Fruit fly (Drosophila melanogaster) whole organism, embryonic: ENCODE measurements around the gene CG33934.
A peak's percentile ranks its signal among the peaks of the same experiment; 100 is the strongest.

Experiments
- Asciz ChIP-seq: fragments of 200-800 bp; sonication (Bioruptor generic); optimal IDR thresholded peaks from 2 replicates; lab custom pipeline; 2017; ENCODE audit warnings: missing biosample characterization, mild to moderate bottlenecking, missing genetic modification characterization, missing genetic modification reagents
- Awh ChIP-seq: fragments of 200-800 bp; sonication (Bioruptor generic); IDR thresholded peaks from 2 replicates; pipeline ENCODE4, ENCODE4 v1.3.6; 2022; ENCODE audit warnings: missing biosample characterization, missing genetic modification characterization
- CG11085 ChIP-seq: fragments of 200-800 bp; sonication (Bioruptor generic); IDR thresholded peaks from 2 replicates; pipeline ENCODE4 v1.3.6; 2022; ENCODE audit warnings: missing biosample characterization, missing genetic modification characterization
- CG12769 ChIP-seq: fragments of 200-800 bp; sonication (Bioruptor generic); optimal IDR thresholded peaks from 2 replicates; lab custom pipeline; 2019; ENCODE audit warnings: missing biosample characterization, mild to moderate bottlenecking, missing genetic modification characterization, moderate library complexity
- CG13287 ChIP-seq: fragments of 200-800 bp; sonication (Bioruptor generic); IDR thresholded peaks from 2 replicates; pipeline ENCODE4 v1.3.6; 2022; ENCODE audit warnings: missing biosample characterization, missing genetic modification characterization; ENCODE audit not compliant: partially characterized antibody
- CG1602 ChIP-seq: fragments of 200-800 bp; sonication (Bioruptor generic); optimal IDR thresholded peaks from 3 replicates; lab custom pipeline; 2016; ENCODE audit warnings: missing biosample characterization, missing genetic modification characterization
- CG16815 ChIP-seq: fragments of 200-800 bp; sonication (Bioruptor generic); optimal IDR thresholded peaks from 3 replicates; lab custom pipeline; 2017; ENCODE audit warnings: missing biosample characterization, mild to moderate bottlenecking, missing genetic modification characterization
- CG17361 ChIP-seq: fragments of 200-800 bp; sonication (Bioruptor generic); IDR thresholded peaks from 3 replicates; pipeline ENCODE4 v1.3.6; 2022; ENCODE audit warnings: missing biosample characterization, missing genetic modification characterization
- CG30403 ChIP-seq: fragments of 200-800 bp; sonication (Bioruptor generic); optimal IDR thresholded peaks from 3 replicates; lab custom pipeline; 2016; ENCODE audit warnings: missing biosample characterization, missing genetic modification characterization
- CG3065 ChIP-seq: fragments of 200-800 bp; sonication (Bioruptor generic); optimal IDR thresholded peaks from 2 replicates; lab custom pipeline; 2016; ENCODE audit warnings: missing biosample characterization, missing genetic modification characterization
- CG34376 ChIP-seq: fragments of 200-800 bp; sonication (Bioruptor generic); optimal IDR thresholded peaks from 2 replicates; lab custom pipeline; 2018; ENCODE audit warnings: missing biosample characterization, mild to moderate bottlenecking, missing genetic modification characterization
- CG6689 ChIP-seq: fragments of 200-800 bp; sonication (Bioruptor generic); IDR thresholded peaks from 2 replicates; pipeline ENCODE4 v1.3.6; 2022; ENCODE audit warnings: missing biosample characterization, missing genetic modification characterization
- CG7357 ChIP-seq: fragments of 200-800 bp; sonication (Bioruptor generic); IDR thresholded peaks from 3 replicates; pipeline ENCODE4 v1.3.6; 2022; ENCODE audit warnings: missing biosample characterization, missing genetic modification characterization
- CoRest ChIP-seq: fragments of 200-800 bp; sonication (Bioruptor generic); optimal IDR thresholded peaks from 3 replicates; lab custom pipeline; 2018; ENCODE audit warnings: missing biosample characterization, mild to moderate bottlenecking, missing genetic modification characterization, moderate library complexity
- D19A ChIP-seq: fragments of 200-800 bp; optimal IDR thresholded peaks from 3 replicates; lab custom pipeline; 2019; ENCODE audit warnings: missing biosample characterization, mild to moderate bottlenecking, missing genetic modification characterization, moderate library complexity
- Dref ChIP-seq: fragments of 200-800 bp; sonication (Bioruptor generic); IDR thresholded peaks from 2 replicates; pipeline ENCODE4 v1.3.6; 2022; ENCODE audit warnings: missing biosample characterization, missing genetic modification characterization
- Ets65A ChIP-seq: fragments of 200-800 bp; sonication (Bioruptor generic); peaks from one replicate; lab custom pipeline; 2016; ENCODE audit warnings: missing biosample characterization, missing genetic modification characterization
- GATAe ChIP-seq: fragments of 200-800 bp; sonication (Bioruptor generic); conservative IDR thresholded peaks from 2 replicates; pipeline ENCODE4 v1.3.6; 2022; ENCODE audit warnings: missing biosample characterization, missing genetic modification characterization
- Hr78 ChIP-seq, 2 experiments: fragments of 200-800 bp in 1 of 2; fragments of >200 bp in 1 of 2; sonication (Bioruptor generic) in 1 of 2; optimal IDR thresholded peaks; 2 replicates each; lab custom pipeline; 2017 to 2019; ENCODE audit warnings: missing biosample characterization in 2 of 2, missing genetic modification characterization in 2 of 2, mild to moderate bottlenecking in 1 of 2, moderate library complexity in 1 of 2
- Jarid2 ChIP-seq: fragments of 200-800 bp; sonication (Bioruptor generic); optimal IDR thresholded peaks from 3 replicates; lab custom pipeline; 2017; ENCODE audit warnings: mild to moderate bottlenecking, missing biosample characterization, missing genetic modification reagents, missing genetic modification characterization
- Kr ChIP-seq: fragments of 200-800 bp; sonication (Bioruptor generic); optimal IDR thresholded peaks from 2 replicates; lab custom pipeline; 2017; ENCODE audit warnings: missing biosample characterization, mild to moderate bottlenecking, missing genetic modification characterization
- Med ChIP-seq: fragments of 200-800 bp; sonication (Bioruptor generic); peaks from one replicate; lab custom pipeline; 2016; ENCODE audit warnings: missing biosample characterization, missing genetic modification characterization, mild to moderate bottlenecking, inconsistent platforms, moderate library complexity
- Ptx1 ChIP-seq: fragments of 200-800 bp; sonication (Bioruptor generic); IDR thresholded peaks from 2 replicates; pipeline ENCODE4 v1.3.6; 2022; ENCODE audit warnings: missing biosample characterization, missing genetic modification characterization
- Stat92E ChIP-seq, 3 experiments: fragments of >200 bp in 2 of 3; fragments of 200-800 bp in 1 of 3; sonication (Bioruptor generic) in 1 of 3; optimal IDR thresholded peaks; 2 replicates each; lab custom pipeline; 2017 to 2019; ENCODE audit warnings: missing biosample characterization in 3 of 3, missing genetic modification characterization in 3 of 3, mild to moderate bottlenecking in 1 of 3, moderate library complexity in 1 of 3
- Vsx1 ChIP-seq: fragments of 200-800 bp; sonication (Bioruptor generic); optimal IDR thresholded peaks from 2 replicates; lab custom pipeline; 2017; ENCODE audit warnings: missing biosample characterization, mild to moderate bottlenecking, missing genetic modification characterization, missing genetic modification reagents
- br ChIP-seq: fragments of >200 bp; optimal IDR thresholded peaks from 2 replicates; lab custom pipeline; 2017
- chinmo ChIP-seq: fragments of 200-800 bp; sonication (Bioruptor generic); IDR thresholded peaks from 4 replicates; pipeline ENCODE4 v1.3.6; 2022; ENCODE audit warnings: missing biosample characterization, missing genetic modification characterization; ENCODE audit not compliant: partially characterized antibody
- cwo ChIP-seq: fragments of 200-800 bp; sonication (Bioruptor generic); optimal IDR thresholded peaks from 3 replicates; lab custom pipeline; 2017; ENCODE audit warnings: missing biosample characterization, missing genetic modification characterization, mild to moderate bottlenecking, moderate library complexity, missing genetic modification reagents
- dmrt99B ChIP-seq: fragments of 200-800 bp; sonication (Bioruptor generic); optimal IDR thresholded peaks from 2 replicates; lab custom pipeline; 2018; ENCODE audit warnings: missing biosample characterization, mild to moderate bottlenecking, missing genetic modification characterization, moderate library complexity
- dysf ChIP-seq: fragments of 200-800 bp; sonication (Bioruptor generic); IDR thresholded peaks from 3 replicates; pipeline ENCODE4 v1.3.6; 2022; ENCODE audit warnings: missing biosample characterization, missing genetic modification characterization
- exex ChIP-seq: fragments of 200-800 bp; sonication (Bioruptor generic); optimal IDR thresholded peaks from 4 replicates; lab custom pipeline; 2018; ENCODE audit warnings: missing biosample characterization, mild to moderate bottlenecking, missing genetic modification characterization, moderate library complexity
- fd96Cb ChIP-seq: fragments of 200-800 bp; sonication (Bioruptor generic); optimal IDR thresholded peaks from 2 replicates; lab custom pipeline; 2018; ENCODE audit warnings: missing biosample characterization, mild to moderate bottlenecking, missing genetic modification characterization, moderate library complexity
- gcm ChIP-seq: fragments of 200-800 bp; sonication (Bioruptor generic); optimal IDR thresholded peaks from 2 replicates; lab custom pipeline; 2019; ENCODE audit warnings: missing biosample characterization, mild to moderate bottlenecking, missing genetic modification characterization, moderate library complexity
- grn ChIP-seq: fragments of 200-800 bp; sonication (Bioruptor generic); optimal IDR thresholded peaks from 3 replicates; lab custom pipeline; 2017; ENCODE audit warnings: missing biosample characterization, missing genetic modification characterization
- hth ChIP-seq: fragments of >200 bp; optimal IDR thresholded peaks from 2 replicates; lab custom pipeline; 2017; ENCODE audit warnings: inconsistent platforms
- kay ChIP-seq: fragments of 200-800 bp; sonication (Bioruptor generic); optimal IDR thresholded peaks from 2 replicates; lab custom pipeline; 2016; ENCODE audit warnings: missing biosample characterization, missing genetic modification characterization
- knrl ChIP-seq: fragments of 200-800 bp; sonication (Bioruptor generic); IDR thresholded peaks from 3 replicates; pipeline ENCODE4 v1.3.6; 2022; ENCODE audit warnings: missing biosample characterization, missing genetic modification characterization; ENCODE audit not compliant: partially characterized antibody
- lab ChIP-seq: fragments of 200-800 bp; sonication (Bioruptor generic); optimal IDR thresholded peaks from 3 replicates; lab custom pipeline; 2017; ENCODE audit warnings: missing biosample characterization, missing genetic modification characterization, mild to moderate bottlenecking, moderate library complexity, missing genetic modification reagents
- mirr ChIP-seq: fragments of 200-800 bp; sonication (Bioruptor generic); optimal IDR thresholded peaks from 3 replicates; lab custom pipeline; 2018; ENCODE audit warnings: missing biosample characterization, mild to moderate bottlenecking, missing genetic modification characterization
- pita ChIP-seq: fragments of 200-800 bp; sonication (Bioruptor generic); optimal IDR thresholded peaks from 2 replicates; lab custom pipeline; 2017; ENCODE audit warnings: missing biosample characterization, mild to moderate bottlenecking, missing genetic modification characterization
- pzg ChIP-seq: fragments of 200-800 bp; sonication (Bioruptor generic); optimal IDR thresholded peaks from 3 replicates; lab custom pipeline; 2018; ENCODE audit warnings: missing biosample characterization, mild to moderate bottlenecking, missing genetic modification characterization, moderate library complexity
- sd ChIP-seq: fragments of 200-800 bp; sonication (Bioruptor generic); optimal IDR thresholded peaks from 3 replicates; lab custom pipeline; 2018; ENCODE audit warnings: missing biosample characterization, mild to moderate bottlenecking, missing genetic modification characterization, moderate library complexity
- sens ChIP-seq: fragments of 200-800 bp; sonication (Bioruptor generic); peaks from one replicate; lab custom pipeline; 2016; ENCODE audit warnings: missing biosample characterization, missing genetic modification characterization
- sens-2 ChIP-seq: fragments of 200-800 bp; sonication (Bioruptor generic); IDR thresholded peaks from 2 replicates; pipeline ENCODE4 v1.3.6; 2022; ENCODE audit warnings: missing biosample characterization, missing genetic modification characterization
- sima ChIP-seq: fragments of 200-800 bp; sonication (Bioruptor generic); optimal IDR thresholded peaks from 2 replicates; lab custom pipeline; 2016; ENCODE audit warnings: missing biosample characterization, missing genetic modification characterization
- sr ChIP-seq: fragments of 200-800 bp; sonication (Bioruptor generic); IDR thresholded peaks from 3 replicates; pipeline ENCODE4 v1.3.6; 2022; ENCODE audit warnings: missing biosample characterization, missing genetic modification characterization
- sug ChIP-seq: fragments of 200-800 bp; optimal IDR thresholded peaks from 2 replicates; lab custom pipeline; 2019; ENCODE audit warnings: missing biosample characterization, mild to moderate bottlenecking, missing genetic modification characterization, moderate library complexity
- tin ChIP-seq: fragments of 200-800 bp; sonication (Bioruptor generic); optimal IDR thresholded peaks from 3 replicates; lab custom pipeline; 2016; ENCODE audit warnings: missing biosample characterization, missing genetic modification characterization
- ttk ChIP-seq: fragments of 200-800 bp; sonication (Bioruptor generic); IDR thresholded peaks from 2 replicates; pipeline ENCODE4 v2.1.2; 2022; ENCODE audit warnings: missing biosample characterization, missing genetic modification characterization

CG33934 gene

dm6 chr3R:20001595-20001997 lies 41.0 kb upstream of the CG33934 start (continued):
- peak; percentile 32; the same call in 1 of the 2 replicates for TF ChIP-seq Ptx1 (GFP tag; lab: Robert Waterston, UW)
- TF ChIP-seq tin (GFP tag; lab: Kevin White, UChicago): no peak
- peak; percentile 89 for TF ChIP-seq D19A (tag; lab: Kevin White, UChicago)
- TF ChIP-seq dmrt99B: peak; percentile 11
- TF ChIP-seq Kr: no peak
- peak; percentile 57; the same call in 2 of the 3 replicates for TF ChIP-seq CG17361 (GFP tag; lab: Robert Waterston, UW)
- TF ChIP-seq CG6689 (GFP tag; lab: Robert Waterston, UW): 0 out of 2 replicates have a peak, but pooled peaks have one; percentile 9
- TF ChIP-seq CoRest (tag; lab: Kevin White, UChicago): peak; percentile 50
- no peak for TF ChIP-seq CG16815 (GFP tag; lab: Kevin White, UChicago)
- TF ChIP-seq knrl (GFP tag; lab: Robert Waterston, UW): no peak
- TF ChIP-seq pzg: no peak
- TF ChIP-seq Stat92E (GFP tag; optimal IDR thresholded peaks at IDR 0.05; lab: Kevin White, UChicago): no peak
- TF ChIP-seq, all 482 proteins: peak for 38

DNA sequence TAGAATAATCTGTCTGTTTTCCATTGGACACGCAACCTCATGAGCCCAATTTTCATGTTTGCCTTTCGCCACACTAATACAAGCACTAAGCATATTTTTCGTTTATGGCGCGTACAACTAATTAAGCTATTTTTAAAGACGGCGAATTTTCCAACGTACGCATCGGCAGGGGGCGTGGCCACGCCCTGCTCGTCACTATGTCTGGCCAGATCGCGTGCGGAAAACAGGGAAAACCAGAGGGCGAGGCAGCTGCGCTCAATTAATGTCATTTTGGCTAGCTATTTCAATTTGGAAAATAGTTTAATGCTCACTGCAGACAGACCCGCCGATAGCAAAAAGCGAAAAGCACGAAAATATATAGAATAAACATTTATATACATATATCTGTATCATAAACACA lies 37.9 kb upstream of the CG33934 start:
- peak; percentile 62 for TF ChIP-seq CG12769 (tag; lab: Kevin White, UChicago)
- no peak for TF ChIP-seq fd96Cb
- TF ChIP-seq kay (GFP tag; lab: Kevin White, UChicago): no peak
- TF ChIP-seq cwo (GFP tag; lab: Kevin White, UChicago): peak; percentile 36
- TF ChIP-seq dysf (GFP tag; lab: Robert Waterston, UW): no peak
- TF ChIP-seq sr (GFP tag; lab: Robert Waterston, UW): peak; percentile 31; the same call in 1 of the 3 replicates
- TF ChIP-seq sima (GFP tag; lab: Kevin White, UChicago): no peak
- no peak for TF ChIP-seq CG11085
- no peak for TF ChIP-seq CG30403 (GFP tag; lab: Kevin White, UChicago)
- TF ChIP-seq Asciz (GFP tag; lab: Kevin White, UChicago): no peak
- TF ChIP-seq Dref (GFP tag; lab: Robert Waterston, UW): no peak
- TF ChIP-seq CG3065 (GFP tag; lab: Kevin White, UChicago): peak; percentile 15
- TF ChIP-seq gcm (GFP tag; lab: Kevin White, UChicago): no peak
- peak; percentile 62 for TF ChIP-seq Ets65A (GFP tag; lab: Kevin White, UChicago)
- TF ChIP-seq CG7357 (GFP tag; lab: Robert Waterston, UW): no peak
- TF ChIP-seq sd (tag; lab: Kevin White, UChicago): peak; percentile 69
- TF ChIP-seq Med (GFP tag; lab: Kevin White, UChicago): peak; percentile 79

DNA sequence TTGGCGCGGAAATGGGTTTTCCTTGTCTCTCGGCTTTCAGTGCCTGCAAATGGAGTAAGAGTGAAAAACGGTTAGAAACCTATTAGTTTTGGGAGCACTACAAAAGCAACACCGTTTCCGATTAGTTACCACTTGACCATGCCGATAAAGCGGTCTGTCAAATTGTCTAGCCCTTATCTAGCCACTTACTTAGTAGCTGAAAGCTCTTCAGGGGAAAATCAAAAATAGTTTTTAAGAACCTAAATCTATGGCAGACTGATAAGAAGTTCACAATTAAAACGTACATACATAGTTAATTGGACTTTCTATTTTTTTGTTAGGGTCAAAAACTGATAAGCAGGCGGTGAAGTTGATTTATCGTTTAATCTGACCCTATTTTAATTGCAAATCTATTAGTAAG lies 35.9 kb upstream of the CG33934 start:
- TF ChIP-seq grn (GFP tag; lab: Kevin White, UChicago) (peak; percentile 74), CG1602 (no peak), hth (lab: Kevin White, UChicago) (no peak), br (lab: Kevin White, UChicago) (no peak), mirr (GFP tag; lab: Kevin White, UChicago) (peak; percentile 91), CG12769 (tag; lab: Kevin White, UChicago) (peak; percentile 23), sens-2 (GFP tag; lab: Robert Waterston, UW) (peak; percentile 32; the same call in 1 of the 2 replicates), CG13287 (GFP tag; lab: Robert Waterston, UW) (no peak), Jarid2 (no peak), lab (GFP tag; lab: Kevin White, UChicago) (peak; percentile 36), chinmo (0 out of 4 replicates have a peak, but pooled peaks have one; percentile 31), exex (tag; lab: Kevin White, UChicago) (peak; percentile 98), sug (tag; lab: Kevin White, UChicago) (peak; percentile 82), ttk (no peak), sens (GFP tag; lab: Kevin White, UChicago) (peak; percentile 2), Awh (no peak), pita (GFP tag; lab: Kevin White, UChicago) (no peak), Hr78 (GFP tag; optimal IDR thresholded peaks at IDR 0.05; lab: Kevin White, UChicago) (peak in 1 of 2 experiments; percentile 65), CG34376 (GFP tag; lab: Kevin White, UChicago) (peak; percentile 35), Kr (no peak), Vsx1 (peak; percentile 67), GATAe (GFP tag; lab: Robert Waterston, UW) (peak; percentile 68)
